Worm (Caenorhabditis elegans) whole organism, L1 larva: ENCODE measurements around the gene R07E4.3.
A peak's percentile ranks its signal among the peaks of the same experiment; 100 is the strongest.

Source experiments
- C16A3.4 ChIP-seq: fragments of 150-350 bp; optimal IDR thresholded peaks from 2 replicates; lab custom pipeline; 2014; ENCODE audit warnings: missing biosample characterization, missing genetic modification characterization
- aha-1 ChIP-seq: fragments of 150-350 bp; optimal IDR thresholded peaks from 2 replicates; lab custom pipeline; 2014; ENCODE audit warnings: missing biosample characterization, missing genetic modification characterization
- alr-1 ChIP-seq: fragments of 200-800 bp; sonication (Bioruptor generic); optimal IDR thresholded peaks from 2 replicates; lab custom pipeline; 2018; ENCODE audit warnings: borderline replicate concordance, mild to moderate bottlenecking, missing genetic modification characterization, missing compliant biosample characterization
- ceh-63 ChIP-seq: fragments of 200-800 bp; sonication (Bioruptor generic); optimal IDR thresholded peaks from 2 replicates; lab custom pipeline; 2018; ENCODE audit warnings: mild to moderate bottlenecking, missing genetic modification characterization, missing compliant biosample characterization
- ceh-82 ChIP-seq, 3 experiments: fragments of 150-350 bp in 1 of 3; sonication (generic microtip) in 2 of 3; optimal IDR thresholded peaks; 2 replicates each; lab custom pipeline; 2014 to 2017; ENCODE audit warnings: missing biosample characterization in 3 of 3, missing genetic modification characterization in 3 of 3
- ceh-88 ChIP-seq: fragments of 200-800 bp; sonication (Bioruptor generic); IDR thresholded peaks from 2 replicates; pipeline ENCODE4 v1.3.6; 2022; ENCODE audit warnings: missing genetic modification characterization, missing compliant biosample characterization
- ceh-90 ChIP-seq: sonication (generic microtip); optimal IDR thresholded peaks from 2 replicates; lab custom pipeline; 2016; ENCODE audit warnings: missing genetic modification characterization, missing compliant biosample characterization
- dpl-1 ChIP-seq, 3 experiments: fragments of 150-350 bp in 2 of 3; sonication (generic microtip) in 1 of 3; optimal IDR thresholded peaks; 2 replicates each; lab custom pipeline; 2014 to 2017; ENCODE audit warnings: missing biosample characterization in 3 of 3, missing genetic modification characterization in 3 of 3, missing genetic modification reagents in 3 of 3
- dsc-1 ChIP-seq: sonication (generic microtip); optimal IDR thresholded peaks from 2 replicates; lab custom pipeline; 2016; ENCODE audit warnings: mild to moderate bottlenecking, missing genetic modification characterization, missing compliant biosample characterization
- efl-1 ChIP-seq, 4 experiments: fragments of 150-350 bp; optimal IDR thresholded peaks in 3 of 4; peaks in 1 of 4; 1 replicate in 1 of 4; 2 replicates in 3 of 4; lab custom pipeline; 2014; ENCODE audit warnings: missing biosample characterization in 2 of 4, missing genetic modification characterization in 2 of 4, missing genetic modification reagents in 2 of 4
- efl-3 ChIP-seq: fragments of 200-800 bp; sonication (Bioruptor generic); optimal IDR thresholded peaks from 2 replicates; lab custom pipeline; 2018; ENCODE audit warnings: mild to moderate bottlenecking, missing genetic modification characterization, missing compliant biosample characterization
- egl-13 ChIP-seq: sonication (generic microtip); optimal IDR thresholded peaks from 2 replicates; lab custom pipeline; 2016; ENCODE audit warnings: missing genotype, missing genetic modification reagents, missing genetic modification characterization, missing compliant biosample characterization
- elt-2 ChIP-seq: sonication (generic microtip); optimal IDR thresholded peaks from 2 replicates; lab custom pipeline; 2016; ENCODE audit warnings: missing genetic modification characterization, mild to moderate bottlenecking, inconsistent platforms, missing compliant biosample characterization, missing genetic modification reagents
- elt-3 ChIP-seq, 6 experiments: fragments of 150-350 bp in 1 of 6; sonication (generic microtip); optimal IDR thresholded peaks; 2 replicates each; lab custom pipeline; 2017 to 2018; ENCODE audit warnings: missing biosample characterization in 6 of 6, missing genetic modification characterization in 6 of 6, inconsistent platforms in 1 of 6
- fkh-10 ChIP-seq: sonication (generic microtip); optimal IDR thresholded peaks from 2 replicates; lab custom pipeline; 2017; ENCODE audit warnings: missing biosample characterization, missing genetic modification reagents, missing genetic modification characterization
- fkh-8 ChIP-seq: sonication (generic microtip); optimal IDR thresholded peaks from 2 replicates; lab custom pipeline; 2016; ENCODE audit warnings: mild to moderate bottlenecking, missing genetic modification characterization, missing compliant biosample characterization
- fos-1 ChIP-seq: fragments of 150-350 bp; optimal IDR thresholded peaks from 2 replicates; lab custom pipeline; 2014; ENCODE audit warnings: missing biosample characterization, missing genetic modification characterization
- hpl-2 ChIP-seq: fragments of 150-350 bp; optimal IDR thresholded peaks from 2 replicates; lab custom pipeline; 2014; ENCODE audit warnings: missing biosample characterization, missing genetic modification reagents, missing genetic modification characterization
- isw-1 ChIP-seq: fragments of 200-800 bp; sonication (Bioruptor generic); IDR thresholded peaks from 2 replicates; pipeline ENCODE4 v1.3.6; 2022; ENCODE audit warnings: missing genetic modification characterization, missing compliant biosample characterization
- jun-1 ChIP-seq: fragments of 150-350 bp; optimal IDR thresholded peaks from 2 replicates; lab custom pipeline; 2014; ENCODE audit warnings: missing biosample characterization, missing genetic modification reagents, missing genetic modification characterization
- lin-14 ChIP-seq: fragments of 200-800 bp; sonication (Bioruptor generic); optimal IDR thresholded peaks from 2 replicates; lab custom pipeline; 2018; ENCODE audit warnings: mild to moderate bottlenecking, missing genetic modification characterization, moderate library complexity, missing compliant biosample characterization
- lin-15B ChIP-seq: fragments of 150-350 bp; sonication (generic microtip); optimal IDR thresholded peaks from 3 replicates; lab custom pipeline; 2014; ENCODE audit warnings: missing biosample characterization, missing genetic modification characterization
- lir-3 ChIP-seq: sonication (generic microtip); optimal IDR thresholded peaks from 2 replicates; lab custom pipeline; 2016; ENCODE audit warnings: mild to moderate bottlenecking, missing genetic modification characterization, moderate library complexity, missing compliant biosample characterization; ENCODE audit not compliant: poor library complexity
- lsy-2 ChIP-seq, 2 experiments: fragments of 150-350 bp; optimal IDR thresholded peaks; 2 replicates each; lab custom pipeline; 2014; ENCODE audit warnings: missing biosample characterization in 2 of 2, missing genetic modification characterization in 2 of 2
- mdl-1 ChIP-seq, 2 experiments: fragments of 150-350 bp; optimal IDR thresholded peaks; 2 replicates each; lab custom pipeline; 2014 to 2017; ENCODE audit warnings: missing biosample characterization in 2 of 2, missing genetic modification characterization in 2 of 2, inconsistent platforms in 1 of 2
- mef-2 ChIP-seq: fragments of 150-350 bp; optimal IDR thresholded peaks from 2 replicates; lab custom pipeline; 2014; ENCODE audit warnings: missing biosample characterization, missing genetic modification characterization
- nhr-237 ChIP-seq: fragments of 150-350 bp; optimal IDR thresholded peaks from 2 replicates; lab custom pipeline; 2014; ENCODE audit warnings: missing biosample characterization, missing genetic modification characterization
- nhr-28 ChIP-seq: fragments of 150-350 bp; optimal IDR thresholded peaks from 2 replicates; lab custom pipeline; 2014; ENCODE audit warnings: missing biosample characterization, missing genetic modification characterization
- nhr-47 ChIP-seq: sonication (generic microtip); optimal IDR thresholded peaks from 2 replicates; lab custom pipeline; 2016; ENCODE audit warnings: mild to moderate bottlenecking, missing genetic modification characterization, moderate library complexity, missing compliant biosample characterization
- nhr-71 ChIP-seq: sonication (generic microtip); optimal IDR thresholded peaks from 2 replicates; lab custom pipeline; 2016; ENCODE audit warnings: mild to moderate bottlenecking, missing genetic modification characterization, moderate library complexity, missing compliant biosample characterization
- nhr-76 ChIP-seq: sonication (generic microtip); optimal IDR thresholded peaks from 2 replicates; lab custom pipeline; 2017; ENCODE audit warnings: missing biosample characterization, missing genetic modification characterization
- nhr-77 ChIP-seq: fragments of 150-350 bp; optimal IDR thresholded peaks from 2 replicates; lab custom pipeline; 2014; ENCODE audit warnings: missing biosample characterization, missing genetic modification characterization
- nhr-85 ChIP-seq: sonication (generic microtip); peaks from one replicate; lab custom pipeline; 2016; ENCODE audit warnings: missing genetic modification characterization, inconsistent platforms, missing compliant biosample characterization
- nhr-90 ChIP-seq: sonication (generic microtip); optimal IDR thresholded peaks from 2 replicates; lab custom pipeline; 2016; ENCODE audit warnings: mild to moderate bottlenecking, missing genetic modification characterization, missing compliant biosample characterization; ENCODE audit not compliant: poor library complexity
- pag-3 ChIP-seq: sonication (generic microtip); optimal IDR thresholded peaks from 2 replicates; lab custom pipeline; 2017; ENCODE audit warnings: missing genetic modification characterization, mild to moderate bottlenecking, missing compliant biosample characterization, antibody characterized with exemption, borderline replicate concordance; ENCODE audit not compliant: insufficient read depth
- pax-3 ChIP-seq: fragments of 200-800 bp; sonication (Bioruptor generic); optimal IDR thresholded peaks from 2 replicates; lab custom pipeline; 2018; ENCODE audit warnings: mild to moderate bottlenecking, missing genetic modification characterization, moderate library complexity, missing compliant biosample characterization
- rnt-1 ChIP-seq: sonication (generic microtip); optimal IDR thresholded peaks from 2 replicates; lab custom pipeline; 2016; ENCODE audit warnings: mild to moderate bottlenecking, missing genetic modification characterization, moderate library complexity, missing compliant biosample characterization
- skn-1 ChIP-seq: fragments of 150-350 bp; optimal IDR thresholded peaks from 2 replicates; lab custom pipeline; 2014; ENCODE audit warnings: missing biosample characterization, missing genetic modification characterization
- snu-23 ChIP-seq: sonication (generic microtip); optimal IDR thresholded peaks from 2 replicates; lab custom pipeline; 2016; ENCODE audit warnings: missing genetic modification characterization, missing compliant biosample characterization
- swsn-7 ChIP-seq: sonication (generic microtip); optimal IDR thresholded peaks from 2 replicates; lab custom pipeline; 2016; ENCODE audit warnings: missing genetic modification characterization, missing compliant biosample characterization
- unc-62 ChIP-seq: fragments of 150-350 bp; optimal IDR thresholded peaks from 2 replicates; lab custom pipeline; 2014; ENCODE audit warnings: missing biosample characterization, missing genetic modification reagents, missing genetic modification characterization
- unc-86 ChIP-seq: sonication (generic microtip); optimal IDR thresholded peaks from 2 replicates; lab custom pipeline; 2016; ENCODE audit warnings: missing genetic modification characterization, missing compliant biosample characterization
- unc-98 ChIP-seq: fragments of 200-800 bp; sonication (Bioruptor generic); IDR thresholded peaks from 2 replicates; pipeline ENCODE4 v1.3.6; 2022; ENCODE audit warnings: missing genetic modification characterization, missing compliant biosample characterization
- vab-15 ChIP-seq: sonication (generic microtip); optimal IDR thresholded peaks from 2 replicates; lab custom pipeline; 2017; ENCODE audit warnings: missing genotype, mild to moderate bottlenecking, missing genetic modification characterization, missing compliant biosample characterization
- xbp-1 ChIP-seq: sonication (generic microtip); optimal IDR thresholded peaks from 2 replicates; lab custom pipeline; 2016; ENCODE audit warnings: missing genetic modification characterization, missing compliant biosample characterization

Gene R07E4.3

DNA sequence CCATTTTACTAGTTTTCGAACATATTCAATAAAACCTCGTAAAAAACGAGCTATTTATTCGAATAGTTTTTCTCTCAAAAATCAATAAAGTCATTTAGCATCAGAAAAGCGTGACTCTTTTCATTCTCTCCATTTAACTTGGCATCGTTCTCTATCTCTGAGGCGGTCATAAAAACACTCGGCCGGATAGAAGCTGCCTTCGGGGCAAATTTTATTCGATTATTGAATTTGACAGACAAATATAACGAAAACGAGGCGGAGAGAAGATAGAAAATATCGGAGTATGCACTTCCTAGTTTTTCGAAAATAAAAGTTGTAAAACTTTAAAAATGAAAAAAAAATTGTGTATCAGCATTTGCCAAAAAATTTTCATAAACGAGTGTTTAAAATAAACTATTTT, 22.0 kb downstream of the R07E4.3 start:
- TF ChIP-seq nhr-85 (tag; lab: Kevin White, UChicago) = no peak
- peak; percentile 58 for TF ChIP-seq lin-14 (GFP tag; lab: Kevin White, UChicago)
- no peak for TF ChIP-seq nhr-76 (tag; lab: Kevin White, UChicago)

DNA sequence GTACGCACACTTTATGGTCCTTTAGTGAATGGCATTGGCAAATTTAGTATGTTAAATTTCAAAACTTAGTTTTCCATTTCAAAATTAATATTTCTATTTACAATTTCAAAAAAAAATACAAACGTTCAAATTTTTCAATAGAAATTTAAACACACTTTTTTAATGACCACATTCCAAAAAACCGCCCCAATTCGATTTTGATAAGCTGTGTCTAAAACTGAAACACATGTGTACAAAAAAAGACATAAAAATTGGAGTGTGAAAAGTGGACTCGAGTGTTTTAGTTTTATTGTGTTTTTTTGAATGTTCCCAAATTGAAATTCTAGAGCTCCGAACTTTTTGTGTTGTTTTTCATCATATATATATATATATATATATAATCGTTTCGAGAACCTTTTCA, 22.5 kb downstream of the R07E4.3 start:
- no peak for TF ChIP-seq lin-15B (tag; lab: Kevin White, UChicago)
- TF ChIP-seq rnt-1 = no peak
- no peak for TF ChIP-seq efl-1 (optimal IDR thresholded peaks at IDR 0.05; lab: Kevin White, UChicago)
- TF ChIP-seq efl-1 (GFP tag; optimal IDR thresholded peaks at IDR 0.05 in 1 of 2; lab: Kevin White, UChicago) = peak in 1 of 2 experiments; percentile 74

DNA sequence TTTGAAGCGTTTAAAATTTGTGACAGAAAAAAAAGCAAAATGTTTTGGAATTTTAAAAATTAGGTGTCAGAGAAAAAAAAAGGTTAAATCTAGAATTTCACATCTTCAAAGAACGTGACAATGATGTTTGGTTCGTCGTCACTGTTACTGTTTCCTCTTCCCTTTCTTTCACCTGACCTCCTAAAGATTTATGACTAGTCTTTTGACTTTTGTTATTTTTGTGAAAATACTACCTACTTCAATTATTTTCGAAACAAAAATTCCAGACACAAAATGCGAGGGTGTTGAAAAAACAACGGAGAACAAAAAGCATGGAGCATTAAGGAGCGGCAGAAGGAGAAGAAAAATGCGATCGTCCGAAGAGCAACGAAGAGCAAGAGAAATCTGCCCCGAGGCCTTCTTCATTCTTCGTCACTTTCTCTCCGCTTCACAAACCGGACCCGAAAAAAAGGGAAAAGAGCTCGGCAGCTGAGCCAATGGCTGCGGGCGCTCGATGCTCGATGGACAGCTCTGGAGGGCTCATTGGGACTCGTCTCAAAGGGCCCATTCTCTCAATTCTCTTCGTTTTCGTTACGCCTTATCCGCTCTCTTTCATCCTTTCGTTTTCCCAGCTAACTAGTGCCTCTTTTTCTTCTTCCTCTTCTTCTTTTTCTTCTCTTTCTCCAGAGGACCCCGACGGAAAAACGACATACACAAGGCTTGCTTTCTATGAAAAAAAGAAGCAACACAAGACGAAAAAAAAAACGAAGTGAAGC, 23.1 kb downstream of the R07E4.3 start:
- TF ChIP-seq ceh-88 (GFP tag; lab: Robert Waterston, UW) = no peak
- no peak for TF ChIP-seq elt-2 (tag; lab: Kevin White, UChicago)
- no peak for TF ChIP-seq ceh-90
- TF ChIP-seq lir-3 (tag; lab: Kevin White, UChicago) = no peak
- no peak for TF ChIP-seq vab-15 (tag; lab: Kevin White, UChicago)
- TF ChIP-seq snu-23 = peak; percentile 30
- TF ChIP-seq aha-1 (tag; lab: Kevin White, UChicago) = no peak
- no peak for TF ChIP-seq efl-3 (GFP tag; lab: Kevin White, UChicago)
- TF ChIP-seq nhr-77 (tag; lab: Kevin White, UChicago) = no peak
- peak; percentile 34 for TF ChIP-seq isw-1 (GFP tag; lab: Robert Waterston, UW)
- TF ChIP-seq mef-2 (tag; lab: Kevin White, UChicago) = no peak
- no peak for TF ChIP-seq nhr-237
- no peak for TF ChIP-seq unc-98 (GFP tag; lab: Robert Waterston, UW)
- no peak for TF ChIP-seq jun-1
- peak; percentile 57 for TF ChIP-seq nhr-47 (tag; lab: Kevin White, UChicago)
- peak; percentile 22 for TF ChIP-seq xbp-1 (tag; lab: Kevin White, UChicago)
- peak; percentile 21 for TF ChIP-seq unc-86 (tag; lab: Kevin White, UChicago)
- TF ChIP-seq nhr-85 (tag; lab: Kevin White, UChicago) = peak; percentile 74
- TF ChIP-seq elt-3 (tag; optimal IDR thresholded peaks at IDR 0.05; lab: Kevin White, UChicago) = no peak
- TF ChIP-seq dpl-1 (GFP tag; optimal IDR thresholded peaks at IDR 0.05; lab: Kevin White, UChicago) = no peak
- no peak for TF ChIP-seq nhr-76 (tag; lab: Kevin White, UChicago)
- TF ChIP-seq swsn-7 (tag; lab: Kevin White, UChicago) = peak; percentile 8
- no peak for TF ChIP-seq hpl-2 (GFP tag; lab: Kevin White, UChicago)
- no peak for TF ChIP-seq lin-15B (tag; lab: Kevin White, UChicago)
- no peak for TF ChIP-seq alr-1 (tag; lab: Kevin White, UChicago)
- TF ChIP-seq nhr-90 = no peak
- TF ChIP-seq C16A3.4 (tag; lab: Kevin White, UChicago) = no peak
- TF ChIP-seq mdl-1 (tag; optimal IDR thresholded peaks at IDR 0.05; lab: Kevin White, UChicago) = no peak
- no peak for TF ChIP-seq skn-1
- TF ChIP-seq nhr-28 (tag; lab: Kevin White, UChicago) = no peak
- no peak for TF ChIP-seq fkh-8 (tag; lab: Kevin White, UChicago)
- no peak for TF ChIP-seq fos-1 (tag; lab: Kevin White, UChicago)
- peak; percentile 49 for TF ChIP-seq dsc-1 (tag; lab: Kevin White, UChicago)
- no peak for TF ChIP-seq unc-62
- peak; percentile 83 for TF ChIP-seq lin-14 (GFP tag; lab: Kevin White, UChicago)
- peak; percentile 53 for TF ChIP-seq nhr-71 (tag; lab: Kevin White, UChicago)
- no peak for TF ChIP-seq pag-3 (tag; lab: Kevin White, UChicago)
- no peak for TF ChIP-seq pax-3 (tag; lab: Kevin White, UChicago)
- TF ChIP-seq ceh-82 (tag; optimal IDR thresholded peaks at IDR 0.05; lab: Kevin White, UChicago) = peak in 1 of 3 experiments; percentile 44
- TF ChIP-seq fkh-10 = peak; percentile 63
- peak; percentile 38 for TF ChIP-seq rnt-1
- no peak for TF ChIP-seq ceh-63 (GFP tag; lab: Kevin White, UChicago)
- peak; percentile 5 to 43 for TF ChIP-seq lsy-2 (tag; optimal IDR thresholded peaks at IDR 0.05; lab: Kevin White, UChicago)
- TF ChIP-seq efl-1 (optimal IDR thresholded peaks at IDR 0.05; lab: Kevin White, UChicago) = no peak
- peak in 1 of 2 experiments; percentile 56 for TF ChIP-seq efl-1 (GFP tag; optimal IDR thresholded peaks at IDR 0.05 in 1 of 2; lab: Kevin White, UChicago)
- TF ChIP-seq egl-13 (tag; lab: Kevin White, UChicago) = peak; percentile 34
